Worm (Caenorhabditis elegans): Measurements from ENCODE around the gene C09G12.5.

- no peak for TF ChIP-seq elt-1 (tag; optimal IDR thresholded peaks at IDR 0.05; ENCODE audit: borderline replicate concordance, insufficient read depth)
- TF ChIP-seq nhr-237 (tag; optimal IDR thresholded peaks at IDR 0.05), result no peak
- no peak for TF ChIP-seq nhr-28 (tag; optimal IDR thresholded peaks at IDR 0.05)
- TF ChIP-seq nhr-12 (tag; optimal IDR thresholded peaks at IDR 0.05), result no peak
- TF ChIP-seq pha-4 (tag; optimal IDR thresholded peaks at IDR 0.05), result no peak
- no peak for TF ChIP-seq unc-62 (GFP tag; optimal IDR thresholded peaks at IDR 0.05)
- no peak for TF ChIP-seq sptf-1 (tag; optimal IDR thresholded peaks at IDR 0.05)
- TF ChIP-seq lin-13 (tag; optimal IDR thresholded peaks at IDR 0.05), result no peak
- TF ChIP-seq ztf-11 (tag; optimal IDR thresholded peaks at IDR 0.05), result no peak
- TF ChIP-seq flh-1 (GFP tag; optimal IDR thresholded peaks at IDR 0.05), result no peak
- no peak for TF ChIP-seq elt-3 (tag; optimal IDR thresholded peaks at IDR 0.05)
- no peak for TF ChIP-seq ceh-43 (GFP tag; optimal IDR thresholded peaks at IDR 0.05)
- TF ChIP-seq ceh-39 (tag; optimal IDR thresholded peaks at IDR 0.05), result no peak
Measured at ce11 chrIV:3493310-3493709, 14.2 kb downstream of the C09G12.5 start, which contains the start of gene srz-79.
